Fruit fly (Drosophila melanogaster): ENCODE measurements around the gene Acsx2.

Gene Acsx2

DNA sequence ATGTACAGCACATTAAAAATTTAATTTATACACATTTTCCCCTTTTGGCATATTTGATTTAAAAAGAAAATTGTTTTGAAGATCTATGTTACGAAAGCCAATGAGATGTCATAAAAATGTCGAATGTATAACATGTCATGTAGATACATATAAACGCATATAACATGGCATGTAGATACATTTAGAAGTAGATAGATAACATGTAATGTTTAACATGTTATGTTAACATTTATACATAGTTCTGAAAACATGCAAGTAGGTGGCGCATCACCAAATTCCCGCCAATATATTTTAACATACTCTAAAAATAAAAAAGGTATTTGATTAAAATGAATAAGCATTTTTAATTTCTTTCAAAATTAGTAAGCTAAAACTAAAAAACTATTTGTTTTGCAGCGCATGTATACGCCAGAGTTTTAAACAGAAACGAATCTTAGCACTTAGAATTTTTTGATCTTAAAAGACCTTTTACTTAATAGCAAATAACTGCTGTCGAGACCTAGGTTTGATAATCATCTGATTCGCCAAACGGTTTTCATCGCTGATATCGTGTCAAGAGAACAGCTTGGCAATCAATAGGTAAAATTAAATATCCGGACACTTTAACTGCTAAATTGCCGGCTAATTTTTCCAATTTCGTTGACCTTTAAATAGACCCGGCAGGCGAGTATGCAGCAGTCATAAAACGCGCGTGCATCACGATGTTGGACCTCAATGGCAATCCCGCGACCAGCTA is at the start of gene Acsx2:
Gene Acsx2, plus strand, starts transcription at position 686 of the 736 bp plus-strand sequence.
- no peak for TF ChIP-seq Sin3A (optimal IDR thresholded peaks at IDR 0.05)
- no peak for TF ChIP-seq Myc (optimal IDR thresholded peaks at IDR 0.05)

DNA sequence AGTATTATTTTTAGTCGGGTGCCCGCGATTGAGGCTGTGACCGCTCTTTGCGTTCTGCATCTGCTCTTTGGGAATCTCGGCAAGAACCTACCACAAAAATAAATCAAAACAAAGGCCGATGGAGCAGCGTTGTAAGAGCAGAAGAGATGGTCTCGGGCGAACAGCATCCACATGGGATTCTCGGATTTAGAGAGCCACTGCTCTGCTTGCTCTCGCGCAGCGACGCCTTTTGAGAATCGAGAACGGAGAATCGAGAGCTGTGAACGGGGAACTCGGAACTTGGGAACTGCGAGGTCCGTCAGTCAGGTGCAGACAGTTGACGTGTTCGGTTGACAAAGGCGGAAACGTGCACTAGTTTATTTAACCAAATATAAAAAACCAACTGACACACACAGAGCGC is 48.1 kb upstream of the Acsx2 start, which contains the start of gene GluClalpha:
Gene GluClalpha, plus strand, starts transcription at position 301 of the 400 bp plus-strand sequence.
- no peak for TF ChIP-seq ttk (optimal IDR thresholded peaks at IDR 0.05)

DNA sequence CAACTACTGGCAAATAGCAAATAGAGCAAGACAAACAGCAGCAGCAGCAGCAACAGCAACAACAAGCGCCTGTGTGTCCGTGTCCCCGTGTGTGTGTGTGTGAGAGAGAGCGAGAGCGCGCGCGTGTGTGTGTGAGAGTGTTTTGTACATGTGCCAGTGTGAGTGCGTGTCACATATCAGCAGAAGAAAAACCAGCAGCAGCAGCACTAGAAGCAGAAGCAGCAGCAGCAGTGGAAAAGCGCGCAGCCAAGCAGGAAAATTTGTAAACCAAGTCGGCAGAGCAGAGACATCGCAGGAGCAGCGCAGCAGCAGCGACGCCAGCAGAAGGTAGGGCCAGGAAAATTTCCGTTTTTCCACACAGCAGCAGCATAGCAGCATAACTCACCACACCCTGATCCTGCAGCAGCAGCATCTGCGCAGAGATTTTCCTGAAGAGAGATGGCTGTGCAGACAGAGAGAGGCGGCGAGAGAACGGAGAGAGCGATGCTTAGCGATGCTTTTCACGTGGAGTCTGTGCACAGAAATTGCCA is 47.5 kb upstream of the Acsx2 start:
- TF ChIP-seq h (optimal IDR thresholded peaks at IDR 0.05): no peak
- TF ChIP-seq psq (optimal IDR thresholded peaks at IDR 0.05): no peak
- TF ChIP-seq insv (optimal IDR thresholded peaks at IDR 0.05): no peak
- no peak for TF ChIP-seq ttk (optimal IDR thresholded peaks at IDR 0.05)
- no peak for TF ChIP-seq Myc (optimal IDR thresholded peaks at IDR 0.05)
- TF ChIP-seq Sin3A (optimal IDR thresholded peaks at IDR 0.05): no peak

DNA sequence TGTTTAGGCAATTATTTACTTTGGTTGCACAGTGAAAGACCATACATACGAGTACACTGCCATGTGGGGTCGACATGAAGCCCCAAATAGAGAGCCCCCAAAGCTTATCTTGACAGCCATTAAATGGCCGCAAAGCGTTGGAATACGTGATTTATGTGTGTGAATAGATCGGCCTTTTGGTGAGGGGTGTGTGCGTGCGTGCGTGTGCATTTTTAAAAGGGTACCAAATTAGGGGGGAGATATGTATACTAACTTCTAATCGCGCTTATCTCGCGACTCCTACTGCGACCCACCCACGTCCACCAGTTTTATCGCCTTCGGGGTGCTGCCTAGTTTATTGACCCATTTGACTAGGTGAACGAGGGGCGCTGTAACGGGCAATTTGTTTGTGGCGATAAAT is 35.7 kb upstream of the Acsx2 start:
- TF ChIP-seq h (optimal IDR thresholded peaks at IDR 0.05) (no peak), psq (optimal IDR thresholded peaks at IDR 0.05) (no peak), Myc (optimal IDR thresholded peaks at IDR 0.05) (no peak), Sin3A (optimal IDR thresholded peaks at IDR 0.05) (no peak), insv (optimal IDR thresholded peaks at IDR 0.05) (no peak), ttk (optimal IDR thresholded peaks at IDR 0.05) (no peak)

DNA sequence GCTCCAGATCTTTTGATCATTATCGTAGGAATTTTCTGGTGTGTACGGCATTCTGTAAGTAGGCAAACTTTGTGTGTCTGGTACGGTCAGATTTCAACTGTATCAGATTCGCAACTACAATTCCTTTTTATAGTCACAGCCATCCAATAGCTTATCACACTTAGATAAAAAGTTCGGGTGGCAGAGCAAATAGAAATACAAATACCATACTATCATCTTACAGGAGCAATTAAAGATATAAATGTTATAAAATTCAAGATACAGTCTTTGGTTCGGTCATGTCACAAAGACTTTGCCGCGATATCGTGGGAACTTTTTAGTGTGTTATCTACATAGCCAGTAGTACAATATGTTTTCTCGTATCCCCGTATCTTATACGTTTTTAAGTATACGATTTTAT is 5.4 kb upstream of the Acsx2 start, which contains the start of gene Acsx1L:
Gene Acsx1L, minus strand, starts transcription at position 101 of the 400 bp plus-strand sequence.
- no peak for TF ChIP-seq psq (optimal IDR thresholded peaks at IDR 0.05)
- no peak for TF ChIP-seq Sin3A (optimal IDR thresholded peaks at IDR 0.05)
- no peak for TF ChIP-seq ttk (optimal IDR thresholded peaks at IDR 0.05)
- no peak for TF ChIP-seq Myc (optimal IDR thresholded peaks at IDR 0.05)
- TF ChIP-seq h (optimal IDR thresholded peaks at IDR 0.05): no peak
- no peak for TF ChIP-seq insv (optimal IDR thresholded peaks at IDR 0.05)

DNA sequence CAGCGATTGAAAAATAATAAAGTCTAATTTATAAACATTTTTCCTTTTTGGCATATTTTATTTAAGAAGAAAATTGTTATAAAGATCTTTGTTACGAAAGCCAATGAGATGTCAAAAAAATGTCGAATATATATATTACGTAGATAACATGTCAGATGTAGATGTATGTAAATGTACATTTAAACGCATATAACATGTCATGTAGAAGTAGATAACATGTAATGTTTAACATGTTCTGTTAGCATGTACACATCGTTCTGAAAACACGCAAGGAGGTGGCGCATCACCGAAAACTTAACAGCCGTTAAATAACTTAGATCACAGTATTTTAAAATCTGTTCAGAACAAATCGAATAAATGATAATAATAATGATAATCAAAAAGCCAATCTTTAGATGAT is 4.4 kb upstream of the Acsx2 start:
- no peak for TF ChIP-seq h (optimal IDR thresholded peaks at IDR 0.05)
- TF ChIP-seq insv (optimal IDR thresholded peaks at IDR 0.05): no peak

DNA sequence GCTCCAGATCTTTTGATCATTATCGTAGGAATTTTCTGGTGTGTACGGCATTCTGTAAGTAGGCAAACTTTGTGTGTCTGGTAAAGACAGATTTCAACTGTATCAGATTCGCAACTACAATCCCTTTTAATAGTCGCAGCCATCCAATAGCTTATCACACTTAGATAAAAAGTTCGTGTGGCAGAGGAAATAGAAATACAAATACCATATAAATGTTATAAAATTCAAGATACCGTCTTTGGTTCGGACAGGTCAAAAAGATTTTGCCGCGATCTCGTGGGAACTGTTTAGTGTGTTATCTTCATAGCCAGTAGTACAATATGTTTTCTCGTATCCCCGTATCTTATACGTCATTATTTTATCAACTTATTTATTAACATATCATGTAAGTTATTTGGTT is 1.4 kb upstream of the Acsx2 start, which contains the start of gene Acsx1R:
Gene Acsx1R, minus strand, starts transcription at position 101 of the 400 bp plus-strand sequence.
- no peak for TF ChIP-seq Sin3A (optimal IDR thresholded peaks at IDR 0.05)
- no peak for TF ChIP-seq psq (optimal IDR thresholded peaks at IDR 0.05)
- no peak for TF ChIP-seq h (optimal IDR thresholded peaks at IDR 0.05)
- no peak for TF ChIP-seq ttk (optimal IDR thresholded peaks at IDR 0.05)
- TF ChIP-seq insv (optimal IDR thresholded peaks at IDR 0.05): no peak
- no peak for TF ChIP-seq Myc (optimal IDR thresholded peaks at IDR 0.05)

DNA sequence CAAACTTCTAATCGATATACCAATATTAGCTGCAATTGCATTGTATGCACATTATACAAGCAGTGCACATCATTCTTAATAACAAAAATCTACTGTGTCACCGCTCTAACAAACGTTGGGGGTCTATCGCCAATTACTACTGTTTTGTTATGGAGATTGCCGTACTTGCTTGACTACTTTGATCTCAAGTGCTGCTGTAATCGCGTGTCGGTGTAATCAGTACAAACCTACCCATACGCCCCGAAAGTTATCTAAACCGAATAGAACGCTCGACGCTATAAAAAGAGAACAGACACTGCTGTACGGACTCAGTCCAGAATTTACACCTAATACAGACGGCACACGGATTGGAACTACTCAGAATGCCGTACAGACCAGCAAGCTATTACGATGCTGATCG is 2.4 kb downstream of the Acsx2 start, which contains the start of gene Acsx3:
Gene Acsx3, plus strand, starts transcription at position 301 of the 400 bp plus-strand sequence.
- TF ChIP-seq Sin3A (optimal IDR thresholded peaks at IDR 0.05) (no peak), h (optimal IDR thresholded peaks at IDR 0.05) (no peak), psq (optimal IDR thresholded peaks at IDR 0.05) (no peak), insv (optimal IDR thresholded peaks at IDR 0.05) (no peak), Myc (optimal IDR thresholded peaks at IDR 0.05) (no peak), ttk (optimal IDR thresholded peaks at IDR 0.05) (no peak)

DNA sequence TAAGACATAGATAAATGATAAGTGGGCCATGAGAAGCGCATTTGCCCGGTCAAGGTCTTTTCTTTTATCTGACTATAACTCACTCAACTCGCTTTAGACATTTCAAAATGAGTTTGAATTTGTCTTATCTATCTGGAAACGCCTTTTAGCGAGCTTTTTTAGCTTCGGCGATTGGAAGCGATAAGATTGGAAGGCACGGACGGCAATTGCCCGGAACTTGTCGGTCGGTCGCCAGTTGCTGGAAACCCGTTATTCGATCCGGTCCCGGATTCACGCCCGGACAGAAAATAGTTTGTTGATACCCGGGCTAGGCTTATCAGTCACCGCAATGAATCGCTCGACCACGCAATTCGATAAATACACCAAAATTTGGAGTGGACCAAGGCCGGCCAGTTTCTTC is 4.7 kb downstream of the Acsx2 start, which contains the start of gene Acsx4:
Gene Acsx4, plus strand, starts transcription at position 233 of the 400 bp plus-strand sequence.
- no peak for TF ChIP-seq h (optimal IDR thresholded peaks at IDR 0.05)
- no peak for TF ChIP-seq Sin3A (optimal IDR thresholded peaks at IDR 0.05)
- TF ChIP-seq insv (optimal IDR thresholded peaks at IDR 0.05): no peak
- TF ChIP-seq psq (optimal IDR thresholded peaks at IDR 0.05): no peak
- no peak for TF ChIP-seq ttk (optimal IDR thresholded peaks at IDR 0.05)
- no peak for TF ChIP-seq Myc (optimal IDR thresholded peaks at IDR 0.05)

DNA sequence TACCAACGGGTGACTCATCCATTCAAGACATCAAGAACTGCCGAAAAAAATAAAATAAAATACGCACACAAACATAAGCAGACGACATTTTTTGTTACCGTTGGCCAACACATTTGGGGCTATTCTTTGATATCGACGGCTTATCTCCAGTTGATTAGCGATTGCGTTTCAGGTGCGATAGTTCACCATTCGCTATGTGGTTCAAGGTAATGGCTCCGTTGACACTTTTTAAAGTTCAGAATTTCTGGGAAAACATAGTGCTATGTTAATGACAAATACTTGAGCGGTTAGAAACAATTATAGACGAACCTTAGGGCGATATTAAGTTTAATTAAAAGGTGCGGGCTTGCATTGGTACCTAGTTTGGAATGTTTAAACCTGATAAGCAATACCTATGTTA is 6.9 kb downstream of the Acsx2 start:
- TF ChIP-seq h (optimal IDR thresholded peaks at IDR 0.05) (no peak), Myc (optimal IDR thresholded peaks at IDR 0.05) (no peak), ttk (optimal IDR thresholded peaks at IDR 0.05) (no peak), psq (optimal IDR thresholded peaks at IDR 0.05) (no peak), insv (optimal IDR thresholded peaks at IDR 0.05) (no peak), Sin3A (optimal IDR thresholded peaks at IDR 0.05) (no peak)

DNA sequence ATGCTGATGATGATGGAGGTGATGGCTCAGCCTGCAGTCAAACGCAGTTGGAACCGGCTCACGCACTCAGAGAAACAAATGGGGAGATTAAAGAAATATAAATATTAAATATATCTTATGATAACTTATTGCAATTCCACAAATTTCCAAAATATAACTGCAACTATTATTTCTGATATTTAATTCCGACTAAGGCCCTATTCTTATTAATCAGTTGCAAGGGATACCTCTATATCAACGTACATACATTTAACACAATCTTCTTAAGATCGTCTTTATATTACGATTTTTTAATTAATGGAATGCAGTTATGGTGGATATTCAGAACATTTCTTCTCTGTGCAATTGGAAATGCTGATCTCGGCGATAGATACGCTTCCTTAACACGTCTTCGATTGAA is 10.2 kb downstream of the Acsx2 start:
- TF ChIP-seq Sin3A (optimal IDR thresholded peaks at IDR 0.05): no peak
- TF ChIP-seq Myc (optimal IDR thresholded peaks at IDR 0.05): no peak
- no peak for TF ChIP-seq insv (optimal IDR thresholded peaks at IDR 0.05)
- no peak for TF ChIP-seq h (optimal IDR thresholded peaks at IDR 0.05)
- TF ChIP-seq psq (optimal IDR thresholded peaks at IDR 0.05): no peak
- no peak for TF ChIP-seq ttk (optimal IDR thresholded peaks at IDR 0.05)

DNA sequence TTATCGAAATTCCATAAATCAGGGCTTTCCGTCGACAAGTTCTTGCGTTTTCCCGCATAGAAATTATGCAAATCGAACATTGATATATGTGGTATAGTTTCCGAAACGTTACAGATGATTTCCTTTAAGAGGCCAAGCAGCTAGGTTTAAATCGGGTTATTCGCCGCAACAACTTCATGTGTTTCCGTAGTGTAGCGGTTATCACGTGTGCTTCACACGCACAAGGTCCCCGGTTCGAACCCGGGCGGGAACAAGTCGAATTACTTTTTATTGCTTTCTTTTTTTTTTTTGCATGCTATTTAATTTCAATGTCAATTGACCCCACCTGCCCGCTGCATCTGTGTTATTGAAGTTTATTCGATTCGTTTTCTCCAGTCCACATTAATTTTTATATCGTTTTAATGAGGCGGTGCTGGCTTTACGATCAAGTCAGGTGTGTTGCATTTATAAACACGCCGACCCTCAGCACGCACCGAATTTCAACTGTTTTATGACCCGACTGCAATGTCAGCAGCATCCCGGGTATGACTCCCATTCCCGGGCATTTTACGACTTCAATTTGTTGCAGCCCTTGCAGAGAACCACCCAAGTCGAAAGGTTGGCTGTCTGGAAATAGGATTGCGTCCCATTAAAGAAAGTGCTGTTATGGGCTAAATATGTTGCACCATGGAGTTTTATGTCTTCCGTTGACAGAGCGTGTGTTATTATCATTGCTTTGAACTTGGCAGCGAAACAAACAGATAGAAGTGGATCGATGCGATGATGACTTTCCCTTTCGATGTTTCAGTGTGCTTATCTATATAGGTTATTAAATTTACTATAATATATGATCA is 11.6 kb downstream of the Acsx2 start:
- TF ChIP-seq Myc (optimal IDR thresholded peaks at IDR 0.05): no peak
- TF ChIP-seq Sin3A (optimal IDR thresholded peaks at IDR 0.05): no peak
- no peak for TF ChIP-seq insv (optimal IDR thresholded peaks at IDR 0.05)
- TF ChIP-seq ttk (optimal IDR thresholded peaks at IDR 0.05): no peak
- TF ChIP-seq h (optimal IDR thresholded peaks at IDR 0.05): no peak
- TF ChIP-seq psq (optimal IDR thresholded peaks at IDR 0.05): no peak

Measured in Kc167 (cell line).